Worm (Caenorhabditis elegans) whole organism, mixed stage, embryonic: ENCODE measurements around the gene elt-1.

Source experiments
- M03D4.4 ChIP-seq: sonication (generic microtip); optimal IDR thresholded peaks from 2 replicates; lab custom pipeline; 2017; ENCODE audit warnings: mild to moderate bottlenecking, missing genetic modification characterization, missing compliant biosample characterization
- bed-3 ChIP-seq: fragments of 200-800 bp; sonication (Bioruptor generic); optimal IDR thresholded peaks from 3 replicates; lab custom pipeline; 2018; ENCODE audit warnings: mild to moderate bottlenecking, missing genetic modification characterization, moderate library complexity, missing compliant biosample characterization
- blmp-1 ChIP-seq: fragments of 150-350 bp; optimal IDR thresholded peaks from 2 replicates; lab custom pipeline; 2014; ENCODE audit warnings: missing biosample characterization, missing genetic modification characterization
- ceh-39 ChIP-seq: fragments of 150-350 bp; optimal IDR thresholded peaks from 2 replicates; lab custom pipeline; 2014; ENCODE audit warnings: missing biosample characterization, missing genetic modification characterization
- ceh-83 ChIP-seq: fragments of 200-800 bp; sonication (Bioruptor generic); optimal IDR thresholded peaks from 2 replicates; lab custom pipeline; 2018; ENCODE audit warnings: mild to moderate bottlenecking, missing genetic modification characterization, missing compliant biosample characterization
- ces-1 ChIP-seq: fragments of 150-350 bp; optimal IDR thresholded peaks from 2 replicates; lab custom pipeline; 2014; ENCODE audit warnings: missing biosample characterization, missing genetic modification reagents, missing genetic modification characterization
- cnd-1 ChIP-seq: fragments of 200-800 bp; sonication (Bioruptor generic); optimal IDR thresholded peaks from 2 replicates; lab custom pipeline; 2018; ENCODE audit warnings: mild to moderate bottlenecking, missing genetic modification characterization, missing compliant biosample characterization
- drap-1 ChIP-seq: fragments of 200-800 bp; sonication (Bioruptor generic); optimal IDR thresholded peaks from 3 replicates; lab custom pipeline; 2018; ENCODE audit warnings: mild to moderate bottlenecking, missing genetic modification characterization, missing compliant biosample characterization
- elt-1 ChIP-seq: sonication (generic microtip); optimal IDR thresholded peaks from 2 replicates; lab custom pipeline; 2017; ENCODE audit warnings: missing genetic modification characterization, mild to moderate bottlenecking, missing compliant biosample characterization, antibody characterized with exemption, moderate library complexity, borderline replicate concordance; ENCODE audit not compliant: insufficient read depth
- elt-3 ChIP-seq: fragments of 150-350 bp; optimal IDR thresholded peaks from 2 replicates; lab custom pipeline; 2014; ENCODE audit warnings: missing biosample characterization, missing genetic modification characterization
- flh-1 ChIP-seq: fragments of 200-800 bp; sonication (Bioruptor generic); optimal IDR thresholded peaks from 2 replicates; lab custom pipeline; 2018; ENCODE audit warnings: mild to moderate bottlenecking, missing genetic modification characterization, moderate library complexity, missing compliant biosample characterization
- ham-2 ChIP-seq: fragments of 200-800 bp; sonication (Bioruptor generic); optimal IDR thresholded peaks from 2 replicates; lab custom pipeline; 2018; ENCODE audit warnings: mild to moderate bottlenecking, missing genetic modification characterization, missing compliant biosample characterization
- hlh-1 ChIP-seq: fragments of 150-350 bp; optimal IDR thresholded peaks from 2 replicates; lab custom pipeline; 2014; ENCODE audit warnings: missing biosample characterization, missing genetic modification reagents, missing genetic modification characterization
- lin-13 ChIP-seq: fragments of 150-350 bp; optimal IDR thresholded peaks from 2 replicates; lab custom pipeline; 2014; ENCODE audit warnings: missing biosample characterization, missing genetic modification characterization
- mab-5 ChIP-seq: fragments of 150-350 bp; optimal IDR thresholded peaks from 2 replicates; lab custom pipeline; 2014; ENCODE audit warnings: missing biosample characterization, missing genetic modification characterization
- nhr-12 ChIP-seq: fragments of 150-350 bp; optimal IDR thresholded peaks from 2 replicates; lab custom pipeline; 2014; ENCODE audit warnings: missing biosample characterization, missing genetic modification characterization
- nhr-2 ChIP-seq: fragments of 150-350 bp; optimal IDR thresholded peaks from 2 replicates; lab custom pipeline; 2014; ENCODE audit warnings: missing biosample characterization, missing genetic modification characterization
- nhr-237 ChIP-seq: fragments of 150-350 bp; optimal IDR thresholded peaks from 2 replicates; lab custom pipeline; 2014; ENCODE audit warnings: missing biosample characterization, missing genetic modification characterization
- nhr-76 ChIP-seq: sonication (generic microtip); optimal IDR thresholded peaks from 2 replicates; lab custom pipeline; 2017; ENCODE audit warnings: missing biosample characterization, missing genetic modification characterization
- pha-4 ChIP-seq: fragments of 150-350 bp; optimal IDR thresholded peaks from 2 replicates; lab custom pipeline; 2018; ENCODE audit warnings: missing biosample characterization, missing genetic modification reagents, missing genetic modification characterization
- sem-2 ChIP-seq: fragments of 200-800 bp; sonication (Bioruptor generic); optimal IDR thresholded peaks from 2 replicates; lab custom pipeline; 2018; ENCODE audit warnings: mild to moderate bottlenecking, missing genetic modification characterization, missing compliant biosample characterization
- snpc-4 ChIP-seq: fragments of 150-350 bp; optimal IDR thresholded peaks from 2 replicates; lab custom pipeline; 2014; ENCODE audit warnings: missing biosample characterization, missing genetic modification characterization
- sptf-1 ChIP-seq: sonication (generic microtip); optimal IDR thresholded peaks from 2 replicates; lab custom pipeline; 2017; ENCODE audit warnings: mild to moderate bottlenecking, missing genetic modification characterization, moderate library complexity, missing compliant biosample characterization
- tbx-8 ChIP-seq: fragments of 200-800 bp; sonication (Bioruptor generic); optimal IDR thresholded peaks from 2 replicates; lab custom pipeline; 2018; ENCODE audit warnings: mild to moderate bottlenecking, missing genetic modification characterization, moderate library complexity, missing compliant biosample characterization
- unc-120 ChIP-seq: sonication (generic microtip); optimal IDR thresholded peaks from 2 replicates; lab custom pipeline; 2017; ENCODE audit warnings: missing genetic modification characterization, missing compliant biosample characterization; ENCODE audit not compliant: poor library complexity, severe bottlenecking
- unc-39 ChIP-seq: fragments of 150-350 bp; optimal IDR thresholded peaks from 2 replicates; lab custom pipeline; 2014; ENCODE audit warnings: missing biosample characterization, missing genetic modification characterization
- unc-62 ChIP-seq: fragments of 150-350 bp; optimal IDR thresholded peaks from 2 replicates; lab custom pipeline; 2014; ENCODE audit warnings: missing biosample characterization, missing genetic modification reagents, missing genetic modification characterization
- ztf-11 ChIP-seq: fragments of 150-350 bp; optimal IDR thresholded peaks from 2 replicates; lab custom pipeline; 2014; ENCODE audit warnings: missing biosample characterization, missing genetic modification characterization

Gene elt-1

DNA sequence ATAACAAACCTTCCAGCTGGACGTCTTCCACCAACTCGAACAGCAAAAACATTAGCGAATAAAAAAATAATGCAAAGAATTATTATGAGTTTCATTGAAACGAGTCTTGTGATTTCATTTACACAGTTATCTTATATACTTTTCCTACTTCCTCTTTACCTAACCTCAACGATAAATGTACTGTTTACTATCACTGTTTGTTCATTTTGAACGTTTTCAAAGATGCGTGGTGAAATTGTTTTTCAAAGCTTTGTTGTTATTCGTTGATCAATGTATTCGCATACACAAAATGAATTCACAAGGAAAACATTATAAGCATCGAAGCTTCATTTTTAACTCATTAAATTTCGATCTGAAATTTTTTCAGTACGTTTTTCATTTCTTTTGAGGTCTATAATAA is 7.5 kb downstream of the elt-1 start, which contains the start of gene W09C2.7:
W09C2.7 (minus strand) TSS at position 101 of the 400 bp plus-strand sequence.
- TF ChIP-seq drap-1 (GFP tag; lab: Kevin White, UChicago) (no peak), unc-39 (tag; lab: Kevin White, UChicago) (no peak)

DNA sequence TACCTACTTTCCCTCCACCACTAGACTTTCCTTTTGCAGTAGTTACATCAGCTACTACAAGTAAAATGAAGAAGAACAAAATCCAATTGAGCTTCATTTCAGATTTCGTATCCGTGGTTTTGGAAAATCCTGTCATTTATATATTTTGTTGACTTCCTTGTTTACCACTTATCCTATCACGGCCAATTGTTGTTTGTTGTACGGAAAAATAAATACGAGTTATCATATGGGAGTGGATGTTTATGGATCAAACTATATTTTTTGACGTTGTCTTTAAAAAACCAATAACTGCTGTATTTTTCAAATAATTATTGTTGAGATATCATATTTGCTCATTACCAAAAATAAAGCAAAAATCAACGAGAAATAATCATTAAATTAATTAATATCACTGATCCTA is 8.5 kb downstream of the elt-1 start, which contains the start of gene W09C2.9:
W09C2.9 (minus strand) TSS at position 101 of the 400 bp plus-strand sequence.
- TF ChIP-seq unc-120 (no peak), M03D4.4 (tag; lab: Kevin White, UChicago) (no peak), mab-5 (no peak)

DNA sequence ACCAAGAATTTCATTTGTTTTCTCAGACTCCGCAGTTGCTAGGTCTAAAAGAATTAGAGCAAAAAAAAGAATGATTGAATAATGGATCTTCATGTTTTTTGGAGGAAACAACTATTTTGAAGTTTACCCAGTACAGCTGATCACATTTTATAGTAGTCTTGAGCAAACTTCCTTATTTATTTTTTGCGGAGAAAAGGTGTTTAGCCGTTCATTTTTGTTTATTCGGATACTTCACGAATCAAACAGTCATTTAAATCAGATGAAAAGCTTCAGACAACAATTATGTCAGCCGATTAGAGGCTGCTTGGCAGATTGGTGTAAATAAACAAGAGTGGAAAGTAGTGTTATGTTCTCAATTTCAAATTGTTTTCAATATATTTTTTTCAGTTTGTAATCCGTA is 9.5 kb downstream of the elt-1 start, which contains the start of gene W09C2.8:
W09C2.8 (minus strand) TSS at position 101 of the 400 bp plus-strand sequence.
- TF ChIP-seq ces-1, result no peak
- TF ChIP-seq pha-4 (tag; lab: Kevin White, UChicago), result no peak
- TF ChIP-seq flh-1 (GFP tag; lab: Kevin White, UChicago), result no peak
- TF ChIP-seq tbx-8 (GFP tag; lab: Kevin White, UChicago), result no peak
- no peak for TF ChIP-seq ceh-83 (GFP tag; lab: Kevin White, UChicago)

DNA sequence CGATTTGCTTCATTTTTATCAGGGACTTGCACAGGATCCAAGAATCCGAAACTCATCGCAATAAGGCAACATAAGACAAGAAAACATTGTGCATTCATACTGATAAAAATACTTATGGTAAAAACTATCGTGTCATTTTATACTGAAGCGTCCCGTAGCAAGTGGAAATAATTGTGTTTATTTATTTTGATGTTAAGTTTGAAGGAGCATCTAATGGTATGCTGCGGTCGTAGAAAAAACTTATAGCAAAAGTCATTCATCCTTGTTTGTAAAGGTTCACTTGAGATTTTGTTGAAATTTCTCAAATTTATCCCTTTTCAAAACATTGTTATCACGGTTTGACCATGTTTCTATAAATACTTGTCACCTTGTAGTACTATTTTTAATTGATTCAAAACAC is 10.2 kb downstream of the elt-1 start, which contains the start of gene W09C2.10:
W09C2.10 (minus strand) TSS at position 101 of the 400 bp plus-strand sequence.
- TF ChIP-seq nhr-2 (no peak), nhr-76 (tag; lab: Kevin White, UChicago) (no peak), blmp-1 (no peak), pha-4 (tag; lab: Kevin White, UChicago) (no peak), ztf-11 (tag; lab: Kevin White, UChicago) (no peak), unc-62 (GFP tag; lab: Kevin White, UChicago) (no peak), M03D4.4 (tag; lab: Kevin White, UChicago) (no peak), lin-13 (tag; lab: Kevin White, UChicago) (no peak), sptf-1 (tag; lab: Kevin White, UChicago) (no peak), ham-2 (GFP tag; lab: Kevin White, UChicago) (no peak), flh-1 (GFP tag; lab: Kevin White, UChicago) (no peak)

DNA sequence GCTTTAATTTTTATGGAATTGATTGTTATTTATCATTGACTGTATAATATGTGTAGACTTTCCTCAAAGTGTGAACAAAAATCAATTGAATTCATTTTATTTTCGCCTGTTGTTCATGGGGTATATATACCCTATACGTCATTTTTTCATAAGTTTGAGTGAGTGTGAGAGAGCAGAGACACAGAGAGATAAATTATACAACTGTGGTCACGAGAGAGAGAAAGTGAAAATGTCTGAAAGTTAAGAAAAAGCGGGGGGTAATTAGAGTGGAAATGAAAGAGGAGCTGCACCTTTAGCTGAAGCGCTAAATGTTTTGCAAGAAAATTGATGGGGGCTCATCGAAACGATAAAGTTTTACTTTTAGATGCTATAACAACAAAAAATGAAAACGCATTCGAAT is 11.0 kb downstream of the elt-1 start:
- TF ChIP-seq ztf-11 (tag; lab: Kevin White, UChicago), result no peak
- TF ChIP-seq ham-2 (GFP tag; lab: Kevin White, UChicago), result no peak
- no peak for TF ChIP-seq mab-5
- no peak for TF ChIP-seq bed-3 (GFP tag; lab: Kevin White, UChicago)
- no peak for TF ChIP-seq unc-62 (GFP tag; lab: Kevin White, UChicago)
- no peak for TF ChIP-seq cnd-1 (tag; lab: Kevin White, UChicago)
- TF ChIP-seq hlh-1 (tag; lab: Kevin White, UChicago), result no peak
- no peak for TF ChIP-seq ceh-39 (tag; lab: Kevin White, UChicago)
- no peak for TF ChIP-seq snpc-4 (tag; lab: Kevin White, UChicago)
- no peak for TF ChIP-seq ceh-83 (GFP tag; lab: Kevin White, UChicago)
- no peak for TF ChIP-seq nhr-237
- TF ChIP-seq nhr-12 (tag; lab: Kevin White, UChicago), result no peak
- TF ChIP-seq elt-1 (tag; lab: Kevin White, UChicago), result no peak
- TF ChIP-seq lin-13 (tag; lab: Kevin White, UChicago), result no peak
- TF ChIP-seq elt-3 (tag; lab: Kevin White, UChicago), result no peak
- TF ChIP-seq sem-2 (GFP tag; lab: Kevin White, UChicago), result no peak
- TF ChIP-seq unc-39 (tag; lab: Kevin White, UChicago), result no peak

DNA sequence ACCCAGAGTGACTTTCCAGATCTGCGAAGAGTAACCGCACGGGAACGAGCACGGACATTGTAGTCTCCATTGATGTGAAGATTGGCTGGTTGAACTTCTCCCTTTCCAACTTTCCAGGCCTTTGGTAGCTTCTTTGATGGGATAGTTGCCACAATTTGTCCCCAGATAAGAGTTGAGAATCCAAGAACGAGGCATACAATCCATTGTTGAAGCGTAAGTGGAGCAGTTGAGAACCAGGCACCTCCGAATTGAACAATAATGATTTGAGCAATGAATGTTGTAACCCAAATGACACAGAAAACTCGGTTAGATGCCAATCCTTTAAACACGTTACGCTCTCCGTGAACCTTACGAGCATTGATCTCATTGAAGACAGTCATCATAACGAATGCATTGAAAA is 12.2 kb downstream of the elt-1 start:
- no peak for TF ChIP-seq nhr-76 (tag; lab: Kevin White, UChicago)
- no peak for TF ChIP-seq unc-62 (GFP tag; lab: Kevin White, UChicago)
- no peak for TF ChIP-seq ceh-83 (GFP tag; lab: Kevin White, UChicago)
- TF ChIP-seq unc-39 (tag; lab: Kevin White, UChicago), result no peak
- no peak for TF ChIP-seq blmp-1
